Worm (Caenorhabditis elegans): ENCODE measurements around the gene srx-47.

- TF ChIP-seq hlh-15 (tag; optimal IDR thresholded peaks at IDR 0.05) (no peak), lin-11 (tag; optimal IDR thresholded peaks at IDR 0.05) (no peak), pag-3 (tag; optimal IDR thresholded peaks at IDR 0.05; ENCODE audit: borderline replicate concordance) (no peak), hlh-30 (tag; optimal IDR thresholded peaks at IDR 0.05; ENCODE audit: insufficient read depth) (no peak), gmeb-2 (tag; optimal IDR thresholded peaks at IDR 0.05) (no peak), ceh-30 (tag; optimal IDR thresholded peaks at IDR 0.05) (no peak), pqm-1 (tag; optimal IDR thresholded peaks at IDR 0.05) (no peak)
Observed at ce11 chrV:9327691-9328090, 22.1 kb upstream of the srx-47 start.
